Fruit fly (Drosophila melanogaster) whole organism, embryonic: Measurements from ENCODE around the gene vir-1.

Experiments
- CG11093 ChIP-seq: fragments of 200-800 bp; sonication (Bioruptor generic); IDR thresholded peaks from 3 replicates; pipeline ENCODE4 v1.3.6; 2022; ENCODE audit warnings: missing biosample characterization, missing genetic modification characterization
- CG11504 ChIP-seq: fragments of 200-800 bp; sonication (Bioruptor generic); optimal IDR thresholded peaks from 3 replicates; lab custom pipeline; 2019; ENCODE audit warnings: missing biosample characterization, mild to moderate bottlenecking, missing genetic modification characterization, moderate library complexity
- CG12299 ChIP-seq: fragments of 200-800 bp; sonication (Bioruptor generic); optimal IDR thresholded peaks from 2 replicates; lab custom pipeline; 2018; ENCODE audit warnings: missing biosample characterization, mild to moderate bottlenecking, missing genetic modification characterization
- CG12744 ChIP-seq: fragments of 200-800 bp; sonication (Bioruptor generic); optimal IDR thresholded peaks from 2 replicates; lab custom pipeline; 2016; ENCODE audit warnings: missing biosample characterization, missing genetic modification characterization
- CG15514 ChIP-seq: fragments of 200-800 bp; sonication (Bioruptor generic); optimal IDR thresholded peaks from 3 replicates; lab custom pipeline; 2017; ENCODE audit warnings: missing biosample characterization, missing genetic modification characterization, mild to moderate bottlenecking, moderate library complexity, missing genetic modification reagents
- CG16813 ChIP-seq: fragments of 200-800 bp; sonication (Bioruptor generic); IDR thresholded peaks from 3 replicates; pipeline ENCODE4 v1.3.6; 2022; ENCODE audit warnings: missing biosample characterization, missing genetic modification characterization; ENCODE audit not compliant: partially characterized antibody
- CG3163 ChIP-seq: fragments of 200-800 bp; sonication (Bioruptor generic); optimal IDR thresholded peaks from 3 replicates; lab custom pipeline; 2016; ENCODE audit warnings: missing biosample characterization, missing genetic modification characterization
- CG5953 ChIP-seq: fragments of 200-800 bp; sonication (Bioruptor generic); IDR thresholded peaks from 2 replicates; pipeline ENCODE4 v1.3.6; 2022; ENCODE audit warnings: missing biosample characterization, missing genetic modification characterization
- CG8290 ChIP-seq, 3 experiments: fragments of 200-800 bp; sonication (Bioruptor generic); optimal IDR thresholded peaks; 2 replicates each; lab custom pipeline; 2016 to 2019; ENCODE audit warnings: missing biosample characterization in 3 of 3, missing genetic modification characterization in 3 of 3, mild to moderate bottlenecking in 2 of 3, moderate library complexity in 1 of 3
- CG9797 ChIP-seq: fragments of 200-800 bp; sonication (Bioruptor generic); optimal IDR thresholded peaks from 3 replicates; lab custom pipeline; 2018; ENCODE audit warnings: missing biosample characterization, mild to moderate bottlenecking, missing genetic modification characterization
- CTCF ChIP-seq: fragments of 200-800 bp; sonication (Bioruptor generic); optimal IDR thresholded peaks from 2 replicates; lab custom pipeline; 2017; ENCODE audit warnings: missing biosample characterization, mild to moderate bottlenecking, missing genetic modification characterization, moderate library complexity
- Dp ChIP-seq: fragments of 200-800 bp; sonication (Bioruptor generic); optimal IDR thresholded peaks from 2 replicates; lab custom pipeline; 2018; ENCODE audit warnings: missing biosample characterization, mild to moderate bottlenecking, missing genetic modification characterization, moderate library complexity
- E2f2 ChIP-seq: fragments of 200-800 bp; sonication (Bioruptor generic); IDR thresholded peaks from 2 replicates; pipeline ENCODE4 v1.3.6; 2022; ENCODE audit warnings: missing biosample characterization, missing genetic modification characterization
- GATAe ChIP-seq: fragments of 200-800 bp; sonication (Bioruptor generic); conservative IDR thresholded peaks from 2 replicates; pipeline ENCODE4 v1.3.6; 2022; ENCODE audit warnings: missing biosample characterization, missing genetic modification characterization
- Gsc ChIP-seq: fragments of 200-800 bp; sonication (Bioruptor generic); IDR thresholded peaks from 2 replicates; pipeline ENCODE4 v1.3.6; 2022; ENCODE audit warnings: missing biosample characterization, missing genetic modification characterization
- Hand ChIP-seq: fragments of 200-800 bp; sonication (Bioruptor generic); optimal IDR thresholded peaks from 2 replicates; lab custom pipeline; 2017; ENCODE audit warnings: mild to moderate bottlenecking, missing biosample characterization, missing genetic modification reagents, missing genetic modification characterization
- Hr78 ChIP-seq, 2 experiments: fragments of 200-800 bp in 1 of 2; fragments of >200 bp in 1 of 2; sonication (Bioruptor generic) in 1 of 2; optimal IDR thresholded peaks; 2 replicates each; lab custom pipeline; 2017 to 2019; ENCODE audit warnings: missing biosample characterization in 2 of 2, missing genetic modification characterization in 2 of 2, mild to moderate bottlenecking in 1 of 2, moderate library complexity in 1 of 2
- Hsf ChIP-seq: fragments of 200-800 bp; sonication (Bioruptor generic); optimal IDR thresholded peaks from 3 replicates; lab custom pipeline; 2016; ENCODE audit warnings: missing biosample characterization, missing genetic modification characterization
- Meics ChIP-seq: fragments of 200-800 bp; sonication (Bioruptor generic); optimal IDR thresholded peaks from 2 replicates; lab custom pipeline; 2017; ENCODE audit warnings: missing biosample characterization, mild to moderate bottlenecking, missing genetic modification characterization
- Neu2 ChIP-seq: fragments of 200-800 bp; sonication (Bioruptor generic); optimal IDR thresholded peaks from 3 replicates; lab custom pipeline; 2016; ENCODE audit warnings: missing biosample characterization, missing genetic modification characterization, borderline replicate concordance
- Nf-YB ChIP-seq: fragments of 200-800 bp; sonication (Bioruptor generic); optimal IDR thresholded peaks from 3 replicates; lab custom pipeline; 2019; ENCODE audit warnings: missing biosample characterization, mild to moderate bottlenecking, missing genetic modification characterization, moderate library complexity
- Rfx ChIP-seq: fragments of 200-800 bp; sonication (Bioruptor generic); IDR thresholded peaks from 2 replicates; pipeline ENCODE4 v1.3.6; 2022; ENCODE audit warnings: missing biosample characterization, missing genetic modification characterization
- Taf1 ChIP-seq: fragments of 200-800 bp; sonication (Bioruptor generic); IDR thresholded peaks from 2 replicates; pipeline ENCODE4 v1.3.6; 2022; ENCODE audit warnings: missing biosample characterization, missing genetic modification characterization
- ab ChIP-seq: fragments of 200-800 bp; sonication (Bioruptor generic); optimal IDR thresholded peaks from 2 replicates; lab custom pipeline; 2016; ENCODE audit warnings: missing biosample characterization, missing genetic modification characterization
- abd-A ChIP-seq: fragments of 200-800 bp; sonication (Bioruptor generic); optimal IDR thresholded peaks from 3 replicates; lab custom pipeline; 2019; ENCODE audit warnings: missing biosample characterization, mild to moderate bottlenecking, missing genetic modification characterization, moderate library complexity
- amos ChIP-seq: fragments of 200-800 bp; sonication (Bioruptor generic); IDR thresholded peaks from 2 replicates; pipeline ENCODE4 v1.3.6; 2022; ENCODE audit warnings: missing biosample characterization, missing genetic modification characterization; ENCODE audit not compliant: partially characterized antibody
- corto ChIP-seq: fragments of 200-800 bp; sonication (Bioruptor generic); optimal IDR thresholded peaks from 2 replicates; lab custom pipeline; 2016; ENCODE audit warnings: missing biosample characterization, mild to moderate bottlenecking, missing genetic modification characterization, moderate library complexity
- dmrt11E ChIP-seq: fragments of 200-800 bp; sonication (Bioruptor generic); optimal IDR thresholded peaks from 3 replicates; lab custom pipeline; 2018; ENCODE audit warnings: missing biosample characterization, mild to moderate bottlenecking, missing genetic modification characterization, moderate library complexity
- dysf ChIP-seq: fragments of 200-800 bp; sonication (Bioruptor generic); IDR thresholded peaks from 3 replicates; pipeline ENCODE4 v1.3.6; 2022; ENCODE audit warnings: missing biosample characterization, missing genetic modification characterization
- exex ChIP-seq: fragments of 200-800 bp; sonication (Bioruptor generic); optimal IDR thresholded peaks from 4 replicates; lab custom pipeline; 2018; ENCODE audit warnings: missing biosample characterization, mild to moderate bottlenecking, missing genetic modification characterization, moderate library complexity
- eyg ChIP-seq: fragments of 200-800 bp; sonication (Bioruptor generic); optimal IDR thresholded peaks from 3 replicates; lab custom pipeline; 2016; ENCODE audit warnings: missing biosample characterization, missing genetic modification characterization
- gro ChIP-seq: fragments of 200-800 bp; sonication (Bioruptor generic); optimal IDR thresholded peaks from 2 replicates; lab custom pipeline; 2016; ENCODE audit warnings: missing biosample characterization, missing genetic modification characterization
- hkb ChIP-seq, 2 experiments: fragments of 200-800 bp in 1 of 2; fragments of >200 bp in 1 of 2; sonication (Bioruptor generic) in 1 of 2; IDR thresholded peaks in 1 of 2; optimal IDR thresholded peaks in 1 of 2; 2 replicates each; pipeline versions ENCODE4 v1.3.6 to Lab custom; 2017 to 2022; ENCODE audit warnings: missing biosample characterization in 1 of 2, missing genetic modification characterization in 1 of 2
- insv ChIP-seq, 2 experiments: fragments of 200-800 bp; sonication (Bioruptor generic); optimal IDR thresholded peaks; 3 replicates each; lab custom pipeline; 2016 to 2018; ENCODE audit warnings: missing biosample characterization in 2 of 2, missing genetic modification characterization in 2 of 2
- klu ChIP-seq: fragments of 200-800 bp; sonication (Bioruptor generic); IDR thresholded peaks from 2 replicates; pipeline ENCODE4 v1.3.6; 2022; ENCODE audit warnings: missing biosample characterization, missing genetic modification characterization
- lab ChIP-seq: fragments of 200-800 bp; sonication (Bioruptor generic); optimal IDR thresholded peaks from 3 replicates; lab custom pipeline; 2017; ENCODE audit warnings: missing biosample characterization, missing genetic modification characterization, mild to moderate bottlenecking, moderate library complexity, missing genetic modification reagents
- maf-S ChIP-seq: fragments of 200-800 bp; sonication (Bioruptor generic); optimal IDR thresholded peaks from 2 replicates; lab custom pipeline; 2016; ENCODE audit warnings: missing biosample characterization, missing genetic modification characterization
- oc ChIP-seq: fragments of 200-800 bp; sonication (Bioruptor generic); optimal IDR thresholded peaks from 2 replicates; lab custom pipeline; 2018; ENCODE audit warnings: missing biosample characterization, mild to moderate bottlenecking, missing genetic modification characterization, moderate library complexity
- sd ChIP-seq: fragments of 200-800 bp; sonication (Bioruptor generic); optimal IDR thresholded peaks from 3 replicates; lab custom pipeline; 2018; ENCODE audit warnings: missing biosample characterization, mild to moderate bottlenecking, missing genetic modification characterization, moderate library complexity
- sob ChIP-seq: fragments of 200-800 bp; sonication (Bioruptor generic); IDR thresholded peaks from 2 replicates; pipeline ENCODE4 v1.3.6; 2022; ENCODE audit warnings: missing biosample characterization, missing genetic modification characterization
- stwl ChIP-seq: fragments of 200-800 bp; sonication (Bioruptor generic); optimal IDR thresholded peaks from 3 replicates; lab custom pipeline; 2018; ENCODE audit warnings: missing biosample characterization, mild to moderate bottlenecking, missing genetic modification characterization, moderate library complexity
- tll ChIP-seq, 2 experiments: fragments of 200-800 bp in 1 of 2; fragments of >200 bp in 1 of 2; sonication (Bioruptor generic) in 1 of 2; optimal IDR thresholded peaks; 2 replicates each; lab custom pipeline; 2017 to 2019; ENCODE audit warnings: missing biosample characterization in 2 of 2, missing genetic modification characterization in 2 of 2, mild to moderate bottlenecking in 1 of 2, moderate library complexity in 1 of 2
- tup ChIP-seq: fragments of 200-800 bp; sonication (Bioruptor generic); optimal IDR thresholded peaks from 2 replicates; lab custom pipeline; 2016; ENCODE audit warnings: missing biosample characterization, mild to moderate bottlenecking, missing genetic modification characterization, moderate library complexity
- unc-4 ChIP-seq: fragments of 200-800 bp; sonication (Bioruptor generic); IDR thresholded peaks from 2 replicates; pipeline ENCODE4 v1.3.6; 2022; ENCODE audit warnings: missing biosample characterization, missing genetic modification characterization; ENCODE audit not compliant: partially characterized antibody

Gene vir-1

dm6 chr2L:12455049-12455448 lies 31.8 kb upstream of the vir-1 start (continued):
- TF ChIP-seq dysf (GFP tag; lab: Robert Waterston, UW): no peak
- TF ChIP-seq sob (GFP tag; lab: Robert Waterston, UW): no peak; the same call in 1 of the 2 replicates
- peak; percentile 16 for TF ChIP-seq Dp
- no peak for TF ChIP-seq CG12299
- no peak for TF ChIP-seq CG8290 (GFP tag; optimal IDR thresholded peaks at IDR 0.05; lab: Kevin White, UChicago)
- TF ChIP-seq CG8290 (tag; optimal IDR thresholded peaks at IDR 0.05; lab: Kevin White, UChicago): peak in 1 of 2 experiments; percentile 9
- peak; percentile 10 for TF ChIP-seq gro
- TF ChIP-seq E2f2 (GFP tag; lab: Robert Waterston, UW): peak; percentile 22; the same call in 1 of the 2 replicates
- TF ChIP-seq CTCF (GFP tag; lab: Kevin White, UChicago): peak; percentile 73
- TF ChIP-seq Neu2 (GFP tag; lab: Kevin White, UChicago): no peak
- peak; percentile 49 for TF ChIP-seq Meics (GFP tag; lab: Kevin White, UChicago)
- peak in 1 of 2 experiments; percentile 71 for TF ChIP-seq insv (GFP tag; optimal IDR thresholded peaks at IDR 0.05; lab: Kevin White, UChicago)
- no peak for TF ChIP-seq CG16813 (GFP tag; lab: Robert Waterston, UW)
- peak; percentile 63 for TF ChIP-seq stwl (tag; lab: Kevin White, UChicago)
- no peak for TF ChIP-seq maf-S (GFP tag; lab: Kevin White, UChicago)
- TF ChIP-seq tll (GFP tag; optimal IDR thresholded peaks at IDR 0.05; lab: Kevin White, UChicago): peak in 1 of 2 experiments; percentile 3
- TF ChIP-seq amos (GFP tag; lab: Robert Waterston, UW): peak; percentile 42; the same call in 1 of the 2 replicates

dm6 chr2L:12453192-12453800 lies 30.1 kb upstream of the vir-1 start, which contains the start of gene CG5418:
Gene CG5418 (minus strand): TSS chr2L:12453242.
- TF ChIP-seq Hr78 (GFP tag; optimal IDR thresholded peaks at IDR 0.05; lab: Kevin White, UChicago) (no peak), CG12744 (GFP tag; lab: Kevin White, UChicago) (no peak), exex (tag; lab: Kevin White, UChicago) (peak; percentile 95), sd (tag; lab: Kevin White, UChicago) (peak; percentile 0), CG15514 (GFP tag; lab: Kevin White, UChicago) (no peak), abd-A (tag; lab: Kevin White, UChicago) (no peak)

- TF ChIP-seq Rfx (GFP tag; lab: Robert Waterston, UW) (no peak), CG11504 (tag; lab: Kevin White, UChicago) (peak; percentile 99), Nf-YB (GFP tag; lab: Kevin White, UChicago) (no peak), CG5953 (GFP tag; lab: Robert Waterston, UW) (no peak), Taf1 (GFP tag; lab: Robert Waterston, UW) (no peak), ab (GFP tag; lab: Kevin White, UChicago) (no peak), GATAe (GFP tag; lab: Robert Waterston, UW) (peak; percentile 55; the same call in 1 of the 2 replicates), CG9797 (GFP tag; lab: Kevin White, UChicago) (no peak), CG3163 (GFP tag; lab: Kevin White, UChicago) (peak; percentile 8), Gsc (GFP tag; lab: Robert Waterston, UW) (no peak), dmrt11E (tag; lab: Kevin White, UChicago) (no peak), eyg (GFP tag; lab: Kevin White, UChicago) (no peak), Hsf (no peak), unc-4 (GFP tag; lab: Robert Waterston, UW) (no peak), klu (no peak), tup (GFP tag; lab: Kevin White, UChicago) (no peak), Hand (GFP tag; lab: Kevin White, UChicago) (no peak), hkb (optimal IDR thresholded peaks at IDR 0.05; lab: Kevin White, UChicago) (no peak), hkb (GFP tag; IDR thresholded peaks at IDR 0.05; lab: Robert Waterston, UW) (no peak), exex (tag; lab: Kevin White, UChicago) (peak; percentile 34), CG15514 (GFP tag; lab: Kevin White, UChicago) (peak; percentile 12), CG12299 (no peak), oc (no peak), lab (GFP tag; lab: Kevin White, UChicago) (peak; percentile 22), corto (GFP tag; lab: Kevin White, UChicago) (peak; percentile 1), CG11093 (GFP tag; lab: Robert Waterston, UW) (no peak)
Observed at dm6 chr2L:12448082-12448621, 24.9 kb upstream of the vir-1 start, which contains the start of the genes CG5421 and Oatp33Eb. Gene CG5421 (minus strand): TSS chr2L:12448132. Gene Oatp33Eb (plus strand): TSS chr2L:12448484.
